Worm (Caenorhabditis elegans): ENCODE results near the gene krr-1.
A peak's percentile ranks its signal among the peaks of the same experiment; 100 is the strongest.

- TF ChIP-seq ces-1 (GFP tag; optimal IDR thresholded peaks at IDR 0.05) (no peak), snpc-4 (tag; optimal IDR thresholded peaks at IDR 0.05) (no peak), unc-62 (GFP tag; optimal IDR thresholded peaks at IDR 0.05) (no peak), mep-1 (tag; optimal IDR thresholded peaks at IDR 0.05) (peak; percentile 15), ceh-83 (GFP tag; optimal IDR thresholded peaks at IDR 0.05) (no peak), nhr-12 (tag; optimal IDR thresholded peaks at IDR 0.05) (no peak), elt-3 (tag; optimal IDR thresholded peaks at IDR 0.05) (no peak), nhr-237 (tag; optimal IDR thresholded peaks at IDR 0.05) (no peak)
Observed at ce11 chrV:7220973-7221519, 9.9 kb upstream of the krr-1 start, which contains the start of the genes C13F10.8, C13F10.6 and kxd-1.
